Fruit fly (Drosophila melanogaster) whole organism, embryonic: ENCODE data around the gene Men.
A peak's percentile ranks its signal among the peaks of the same experiment; 100 is the strongest.

Experiments used
- Aef1 ChIP-seq: fragments of 200-800 bp; sonication (Bioruptor generic); IDR thresholded peaks from 3 replicates; pipeline ENCODE4 v1.3.6; 2022; ENCODE audit warnings: missing biosample characterization, missing genetic modification characterization
- Atf-2 ChIP-seq: fragments of 200-800 bp; sonication (Bioruptor generic); optimal IDR thresholded peaks from 2 replicates; lab custom pipeline; 2016; ENCODE audit warnings: missing biosample characterization, missing genetic modification characterization
- CG1024 ChIP-seq: fragments of 200-800 bp; sonication (Bioruptor generic); IDR thresholded peaks from 2 replicates; pipeline ENCODE4 v1.3.6; 2022; ENCODE audit warnings: missing biosample characterization, missing genetic modification characterization
- CG10366 ChIP-seq: fragments of 200-800 bp; sonication (Bioruptor generic); IDR thresholded peaks from 2 replicates; pipeline ENCODE4 v1.3.6; 2022; ENCODE audit warnings: missing biosample characterization, missing genetic modification characterization
- CG11093 ChIP-seq: fragments of 200-800 bp; sonication (Bioruptor generic); IDR thresholded peaks from 3 replicates; pipeline ENCODE4 v1.3.6; 2022; ENCODE audit warnings: missing biosample characterization, missing genetic modification characterization
- CG11247 ChIP-seq: fragments of 200-800 bp; sonication (Bioruptor generic); IDR thresholded peaks from 2 replicates; pipeline ENCODE4 v1.3.6; 2022; ENCODE audit warnings: missing biosample characterization, missing genetic modification characterization
- CG11456 ChIP-seq: fragments of 200-800 bp; sonication (Bioruptor generic); IDR thresholded peaks from 3 replicates; pipeline ENCODE4 v1.3.6; 2022; ENCODE audit warnings: missing biosample characterization, missing genetic modification characterization
- CG14441 ChIP-seq: fragments of 200-800 bp; sonication (Bioruptor generic); IDR thresholded peaks from 2 replicates; pipeline ENCODE4 v1.3.6; 2022; ENCODE audit warnings: missing biosample characterization, missing genetic modification characterization
- CG14710 ChIP-seq: fragments of 200-800 bp; sonication (Bioruptor generic); optimal IDR thresholded peaks from 3 replicates; lab custom pipeline; 2019; ENCODE audit warnings: missing biosample characterization, mild to moderate bottlenecking, missing genetic modification characterization, moderate library complexity
- CG17802 ChIP-seq: fragments of 200-800 bp; sonication (Bioruptor generic); optimal IDR thresholded peaks from 2 replicates; lab custom pipeline; 2018; ENCODE audit warnings: missing biosample characterization, mild to moderate bottlenecking, missing genetic modification characterization, moderate library complexity
- CG30020 ChIP-seq: fragments of 200-800 bp; optimal IDR thresholded peaks from 2 replicates; lab custom pipeline; 2019; ENCODE audit warnings: missing biosample characterization, mild to moderate bottlenecking, missing genetic modification characterization, moderate library complexity
- CG34422 ChIP-seq: fragments of 200-800 bp; sonication (Bioruptor generic); IDR thresholded peaks from 3 replicates; pipeline ENCODE4 v1.3.6; 2022; ENCODE audit warnings: missing biosample characterization, missing genetic modification characterization
- CG6272 ChIP-seq: fragments of 200-800 bp; sonication (Bioruptor generic); IDR thresholded peaks from 2 replicates; pipeline ENCODE4 v1.3.6; 2022; ENCODE audit warnings: missing biosample characterization, missing genetic modification characterization
- CG7357 ChIP-seq: fragments of 200-800 bp; sonication (Bioruptor generic); IDR thresholded peaks from 3 replicates; pipeline ENCODE4 v1.3.6; 2022; ENCODE audit warnings: missing biosample characterization, missing genetic modification characterization
- CG9817 ChIP-seq: fragments of 200-800 bp; sonication (Bioruptor generic); optimal IDR thresholded peaks from 2 replicates; lab custom pipeline; 2018; ENCODE audit warnings: missing biosample characterization, mild to moderate bottlenecking, missing genetic modification characterization, moderate library complexity
- CG9932 ChIP-seq: fragments of 200-800 bp; sonication (Bioruptor generic); IDR thresholded peaks from 2 replicates; pipeline ENCODE4 v1.3.6; 2022; ENCODE audit warnings: missing biosample characterization, missing genetic modification characterization
- CoRest ChIP-seq: fragments of 200-800 bp; sonication (Bioruptor generic); optimal IDR thresholded peaks from 3 replicates; lab custom pipeline; 2018; ENCODE audit warnings: missing biosample characterization, mild to moderate bottlenecking, missing genetic modification characterization, moderate library complexity
- Dref ChIP-seq: fragments of 200-800 bp; sonication (Bioruptor generic); IDR thresholded peaks from 2 replicates; pipeline ENCODE4 v1.3.6; 2022; ENCODE audit warnings: missing biosample characterization, missing genetic modification characterization
- E2f2 ChIP-seq: fragments of 200-800 bp; sonication (Bioruptor generic); IDR thresholded peaks from 2 replicates; pipeline ENCODE4 v1.3.6; 2022; ENCODE audit warnings: missing biosample characterization, missing genetic modification characterization
- Gug ChIP-seq: fragments of 200-800 bp; sonication (Bioruptor generic); IDR thresholded peaks from 4 replicates; pipeline ENCODE4 v1.3.6; 2022; ENCODE audit warnings: missing biosample characterization, missing genetic modification characterization
- H2.0 ChIP-seq: fragments of 200-800 bp; sonication (Bioruptor generic); IDR thresholded peaks from 2 replicates; pipeline ENCODE4 v1.3.6; 2022; ENCODE audit warnings: missing biosample characterization, missing genetic modification characterization
- Hmr ChIP-seq: fragments of 200-800 bp; sonication (Bioruptor generic); optimal IDR thresholded peaks from 3 replicates; lab custom pipeline; 2017; ENCODE audit warnings: mild to moderate bottlenecking, missing biosample characterization, missing genetic modification reagents, missing genetic modification characterization
- Hr3 ChIP-seq: fragments of 200-800 bp; sonication (Bioruptor generic); optimal IDR thresholded peaks from 3 replicates; lab custom pipeline; 2016; ENCODE audit warnings: missing biosample characterization, missing genetic modification characterization
- Hr78 ChIP-seq, 2 experiments: fragments of 200-800 bp in 1 of 2; fragments of >200 bp in 1 of 2; sonication (Bioruptor generic) in 1 of 2; optimal IDR thresholded peaks; 2 replicates each; lab custom pipeline; 2017 to 2019; ENCODE audit warnings: missing biosample characterization in 2 of 2, missing genetic modification characterization in 2 of 2, mild to moderate bottlenecking in 1 of 2, moderate library complexity in 1 of 2
- Lhr ChIP-seq: fragments of 200-800 bp; sonication (Bioruptor generic); optimal IDR thresholded peaks from 3 replicates; lab custom pipeline; 2017; ENCODE audit warnings: mild to moderate bottlenecking, missing biosample characterization, missing genetic modification reagents, missing genetic modification characterization
- MBD-R2 ChIP-seq: fragments of 200-800 bp; sonication (Bioruptor generic); IDR thresholded peaks from 2 replicates; pipeline ENCODE4 v1.3.6; 2022; ENCODE audit warnings: missing biosample characterization, missing genetic modification characterization
- Med ChIP-seq: fragments of 200-800 bp; sonication (Bioruptor generic); peaks from one replicate; lab custom pipeline; 2016; ENCODE audit warnings: missing biosample characterization, missing genetic modification characterization, mild to moderate bottlenecking, inconsistent platforms, moderate library complexity
- NFAT ChIP-seq: fragments of 200-800 bp; sonication (Bioruptor generic); IDR thresholded peaks from 2 replicates; pipeline ENCODE4 v1.3.6; 2022; ENCODE audit warnings: missing biosample characterization, missing genetic modification characterization
- Pdp1 ChIP-seq, 2 experiments: fragments of 200-800 bp; sonication (Bioruptor generic); optimal IDR thresholded peaks; 3 replicates each; lab custom pipeline; 2016; ENCODE audit warnings: missing biosample characterization in 2 of 2, missing genetic modification characterization in 2 of 2, mild to moderate bottlenecking in 1 of 2, moderate library complexity in 1 of 2
- Rfx ChIP-seq: fragments of 200-800 bp; sonication (Bioruptor generic); IDR thresholded peaks from 2 replicates; pipeline ENCODE4 v1.3.6; 2022; ENCODE audit warnings: missing biosample characterization, missing genetic modification characterization
- Rx ChIP-seq: fragments of 200-800 bp; sonication (Bioruptor generic); IDR thresholded peaks from 2 replicates; pipeline ENCODE4 v1.3.6; 2022; ENCODE audit warnings: missing biosample characterization, missing genetic modification characterization
- Sin3A ChIP-seq: fragments of >200 bp; optimal IDR thresholded peaks from 2 replicates; lab custom pipeline; 2018
- ase ChIP-seq: fragments of 200-800 bp; sonication (Bioruptor generic); IDR thresholded peaks from 3 replicates; pipeline ENCODE4 v1.3.6; 2022; ENCODE audit warnings: missing biosample characterization, missing genetic modification characterization
- dimm ChIP-seq: fragments of 200-800 bp; sonication (Bioruptor generic); IDR thresholded peaks from 2 replicates; pipeline ENCODE4 v1.3.6; 2022; ENCODE audit warnings: missing biosample characterization, missing genetic modification characterization
- dysf ChIP-seq: fragments of 200-800 bp; sonication (Bioruptor generic); IDR thresholded peaks from 3 replicates; pipeline ENCODE4 v1.3.6; 2022; ENCODE audit warnings: missing biosample characterization, missing genetic modification characterization
- gfzf ChIP-seq: fragments of 200-800 bp; sonication (Bioruptor generic); optimal IDR thresholded peaks from 2 replicates; lab custom pipeline; 2016; ENCODE audit warnings: missing biosample characterization, mild to moderate bottlenecking, missing genetic modification characterization, moderate library complexity
- mam ChIP-seq: fragments of 200-800 bp; sonication (Bioruptor generic); optimal IDR thresholded peaks from 3 replicates; lab custom pipeline; 2016; ENCODE audit warnings: missing biosample characterization, missing genetic modification characterization
- pnt ChIP-seq: fragments of 200-800 bp; sonication (Bioruptor generic); optimal IDR thresholded peaks from 3 replicates; lab custom pipeline; 2016; ENCODE audit warnings: missing biosample characterization, missing genetic modification characterization
- ranshi ChIP-seq: fragments of 200-800 bp; sonication (Bioruptor generic); IDR thresholded peaks from 2 replicates; pipeline ENCODE4 v1.3.6; 2022; ENCODE audit warnings: missing biosample characterization, missing genetic modification characterization
- sens ChIP-seq: fragments of 200-800 bp; sonication (Bioruptor generic); peaks from one replicate; lab custom pipeline; 2016; ENCODE audit warnings: missing biosample characterization, missing genetic modification characterization
- slbo ChIP-seq: fragments of 200-800 bp; sonication (Bioruptor generic); IDR thresholded peaks from 2 replicates; pipeline ENCODE4 v1.3.6; 2022; ENCODE audit warnings: missing biosample characterization, missing genetic modification characterization
- sob ChIP-seq: fragments of 200-800 bp; sonication (Bioruptor generic); IDR thresholded peaks from 2 replicates; pipeline ENCODE4 v1.3.6; 2022; ENCODE audit warnings: missing biosample characterization, missing genetic modification characterization
- ssp ChIP-seq: fragments of 200-800 bp; sonication (Bioruptor generic); IDR thresholded peaks from 2 replicates; pipeline ENCODE4 v1.3.6; 2022; ENCODE audit warnings: missing biosample characterization, missing genetic modification characterization
- stwl ChIP-seq: fragments of 200-800 bp; sonication (Bioruptor generic); optimal IDR thresholded peaks from 3 replicates; lab custom pipeline; 2018; ENCODE audit warnings: missing biosample characterization, mild to moderate bottlenecking, missing genetic modification characterization, moderate library complexity
- tll ChIP-seq, 2 experiments: fragments of 200-800 bp in 1 of 2; fragments of >200 bp in 1 of 2; sonication (Bioruptor generic) in 1 of 2; optimal IDR thresholded peaks; 2 replicates each; lab custom pipeline; 2017 to 2019; ENCODE audit warnings: missing biosample characterization in 2 of 2, missing genetic modification characterization in 2 of 2, mild to moderate bottlenecking in 1 of 2, moderate library complexity in 1 of 2
- ttk ChIP-seq: fragments of 200-800 bp; sonication (Bioruptor generic); IDR thresholded peaks from 2 replicates; pipeline ENCODE4 v2.1.2; 2022; ENCODE audit warnings: missing biosample characterization, missing genetic modification characterization
- vvl ChIP-seq: fragments of 200-800 bp; sonication (Bioruptor generic); IDR thresholded peaks from 2 replicates; pipeline ENCODE4 v1.3.6; 2022; ENCODE audit warnings: missing biosample characterization, missing genetic modification characterization
- zfh1 ChIP-seq: fragments of 200-800 bp; sonication (Bioruptor generic); IDR thresholded peaks from 3 replicates; pipeline ENCODE4 v1.3.6; 2022; ENCODE audit warnings: missing biosample characterization, missing genetic modification characterization

Men gene

dm6 chr3R:12712178-12713172 is 9.8 kb downstream of the Men start, which contains the start of gene PolQ:
Gene PolQ, minus strand, starts transcription at chr3R:12712299.
- peak; percentile 71 for TF ChIP-seq MBD-R2 (GFP tag; lab: Robert Waterston, UW)
- TF ChIP-seq Rfx (GFP tag; lab: Robert Waterston, UW) = peak; percentile 65
- peak in 1 of 2 experiments; percentile 26 for TF ChIP-seq Hr78 (GFP tag; optimal IDR thresholded peaks at IDR 0.05; lab: Kevin White, UChicago)
- peak; percentile 48; the same call in 1 of the 2 replicates for TF ChIP-seq ranshi (GFP tag; lab: Robert Waterston, UW)
- TF ChIP-seq CG6272 (GFP tag; lab: Robert Waterston, UW) = peak; percentile 43
- TF ChIP-seq CG14710 (tag; lab: Kevin White, UChicago) = peak; percentile 33
- peak; percentile 94 for TF ChIP-seq CG30020 (tag; lab: Kevin White, UChicago)
- TF ChIP-seq CoRest = peak; percentile 18
- TF ChIP-seq sob = peak; percentile 30
- TF ChIP-seq Gug (GFP tag; lab: Robert Waterston, UW) = peak; percentile 46; the same call in 2 of the 4 replicates
- peak; percentile 48; the same call in 1 of the 2 replicates for TF ChIP-seq NFAT (GFP tag; lab: Robert Waterston, UW)
- peak; percentile 96 for TF ChIP-seq Lhr (GFP tag; lab: Kevin White, UChicago)
- TF ChIP-seq Dref (GFP tag; lab: Robert Waterston, UW) = peak; percentile 33; the same call in 1 of the 2 replicates
- peak in 1 of 2 experiments; percentile 86 for TF ChIP-seq tll (GFP tag; optimal IDR thresholded peaks at IDR 0.05; lab: Kevin White, UChicago)
- TF ChIP-seq pnt (GFP tag; lab: Kevin White, UChicago) = peak; percentile 22
- TF ChIP-seq Aef1 = peak; percentile 39; the same call in 1 of the 3 replicates
- peak; percentile 49; the same call in 1 of the 2 replicates for TF ChIP-seq ttk (GFP tag; lab: Robert Waterston, UW)
- TF ChIP-seq Rx (GFP tag; lab: Robert Waterston, UW) = peak; percentile 51
- TF ChIP-seq stwl (tag; lab: Kevin White, UChicago) = peak; percentile 24
- peak; percentile 71 for TF ChIP-seq Sin3A (lab: Kevin White, UChicago)
- TF ChIP-seq CG11247 = peak; percentile 50
- TF ChIP-seq CG7357 = peak; percentile 98
- TF ChIP-seq mam (GFP tag; lab: Kevin White, UChicago) = peak; percentile 29
- peak in 1 of 2 experiments; percentile 42 for TF ChIP-seq Pdp1 (GFP tag; optimal IDR thresholded peaks at IDR 0.05; lab: Kevin White, UChicago)
- peak; percentile 9 for TF ChIP-seq Atf-2 (GFP tag; lab: Kevin White, UChicago)
- TF ChIP-seq ssp (GFP tag; lab: Robert Waterston, UW) = peak; percentile 100
- TF ChIP-seq sens (GFP tag; lab: Kevin White, UChicago) = peak; percentile 53
- peak; percentile 80 for TF ChIP-seq CG1024 (GFP tag; lab: Robert Waterston, UW)
- TF ChIP-seq CG11093 (GFP tag; lab: Robert Waterston, UW) = peak; percentile 46; the same call in 1 of the 3 replicates
- TF ChIP-seq Hmr (GFP tag; lab: Kevin White, UChicago) = peak; percentile 76
- 0 out of 3 replicates have a peak, but pooled peaks have one; percentile 20 for TF ChIP-seq dysf (GFP tag; lab: Robert Waterston, UW)
- TF ChIP-seq CG11456 (GFP tag; lab: Robert Waterston, UW) = peak; percentile 64; the same call in 2 of the 3 replicates
- TF ChIP-seq CG9932 = peak; percentile 42
- peak; percentile 6 for TF ChIP-seq Hr3 (GFP tag; lab: Kevin White, UChicago)
- 0 out of 3 replicates have a peak, but pooled peaks have one; percentile 44 for TF ChIP-seq ase (GFP tag; lab: Robert Waterston, UW)
- peak; percentile 11 for TF ChIP-seq CG9817 (tag; lab: Kevin White, UChicago)
- TF ChIP-seq H2.0 = 0 out of 2 replicates have a peak, but pooled peaks have one; percentile 14
- TF ChIP-seq CG17802 (tag; lab: Kevin White, UChicago) = peak; percentile 69
- peak; percentile 23; the same call in 1 of the 2 replicates for TF ChIP-seq dimm (GFP tag; lab: Robert Waterston, UW)
- peak; percentile 66 for TF ChIP-seq slbo (GFP tag; lab: Robert Waterston, UW)
- TF ChIP-seq Med (GFP tag; lab: Kevin White, UChicago) = peak; percentile 35
- TF ChIP-seq zfh1 (GFP tag; lab: Robert Waterston, UW) = peak; percentile 48; the same call in 1 of the 3 replicates
- peak; percentile 75 for TF ChIP-seq gfzf
- peak; percentile 30; the same call in 1 of the 2 replicates for TF ChIP-seq CG14441 (GFP tag; lab: Robert Waterston, UW)
- TF ChIP-seq vvl = peak; percentile 31; the same call in 1 of the 2 replicates
- TF ChIP-seq E2f2 = peak; percentile 80
- peak; percentile 13; the same call in 1 of the 2 replicates for TF ChIP-seq CG10366 (GFP tag; lab: Robert Waterston, UW)
- peak; percentile 48; the same call in 2 of the 3 replicates for TF ChIP-seq CG34422 (GFP tag; lab: Robert Waterston, UW)
